Worm (Caenorhabditis elegans) whole organism, mixed stage, embryonic: Measurements from ENCODE around the gene clec-138.
A peak's percentile ranks its signal among the peaks of the same experiment; 100 is the strongest.

Source experiments
- M03D4.4 ChIP-seq: sonication (generic microtip); optimal IDR thresholded peaks from 2 replicates; lab custom pipeline; 2017; ENCODE audit warnings: mild to moderate bottlenecking, missing genetic modification characterization, missing compliant biosample characterization
- bed-3 ChIP-seq: fragments of 200-800 bp; sonication (Bioruptor generic); optimal IDR thresholded peaks from 3 replicates; lab custom pipeline; 2018; ENCODE audit warnings: mild to moderate bottlenecking, missing genetic modification characterization, moderate library complexity, missing compliant biosample characterization
- blmp-1 ChIP-seq: fragments of 150-350 bp; optimal IDR thresholded peaks from 2 replicates; lab custom pipeline; 2014; ENCODE audit warnings: missing biosample characterization, missing genetic modification characterization
- ceh-39 ChIP-seq: fragments of 150-350 bp; optimal IDR thresholded peaks from 2 replicates; lab custom pipeline; 2014; ENCODE audit warnings: missing biosample characterization, missing genetic modification characterization
- ceh-43 ChIP-seq: fragments of 200-800 bp; sonication (Bioruptor generic); optimal IDR thresholded peaks from 2 replicates; lab custom pipeline; 2018; ENCODE audit warnings: mild to moderate bottlenecking, missing genetic modification characterization, moderate library complexity, missing compliant biosample characterization
- ceh-83 ChIP-seq: fragments of 200-800 bp; sonication (Bioruptor generic); optimal IDR thresholded peaks from 2 replicates; lab custom pipeline; 2018; ENCODE audit warnings: mild to moderate bottlenecking, missing genetic modification characterization, missing compliant biosample characterization
- ces-1 ChIP-seq: fragments of 150-350 bp; optimal IDR thresholded peaks from 2 replicates; lab custom pipeline; 2014; ENCODE audit warnings: missing biosample characterization, missing genetic modification reagents, missing genetic modification characterization
- cnd-1 ChIP-seq: fragments of 200-800 bp; sonication (Bioruptor generic); optimal IDR thresholded peaks from 2 replicates; lab custom pipeline; 2018; ENCODE audit warnings: mild to moderate bottlenecking, missing genetic modification characterization, missing compliant biosample characterization
- drap-1 ChIP-seq: fragments of 200-800 bp; sonication (Bioruptor generic); optimal IDR thresholded peaks from 3 replicates; lab custom pipeline; 2018; ENCODE audit warnings: mild to moderate bottlenecking, missing genetic modification characterization, missing compliant biosample characterization
- elt-1 ChIP-seq: sonication (generic microtip); optimal IDR thresholded peaks from 2 replicates; lab custom pipeline; 2017; ENCODE audit warnings: missing genetic modification characterization, mild to moderate bottlenecking, missing compliant biosample characterization, antibody characterized with exemption, moderate library complexity, borderline replicate concordance; ENCODE audit not compliant: insufficient read depth
- elt-3 ChIP-seq: fragments of 150-350 bp; optimal IDR thresholded peaks from 2 replicates; lab custom pipeline; 2014; ENCODE audit warnings: missing biosample characterization, missing genetic modification characterization
- flh-1 ChIP-seq: fragments of 200-800 bp; sonication (Bioruptor generic); optimal IDR thresholded peaks from 2 replicates; lab custom pipeline; 2018; ENCODE audit warnings: mild to moderate bottlenecking, missing genetic modification characterization, moderate library complexity, missing compliant biosample characterization
- ham-2 ChIP-seq: fragments of 200-800 bp; sonication (Bioruptor generic); optimal IDR thresholded peaks from 2 replicates; lab custom pipeline; 2018; ENCODE audit warnings: mild to moderate bottlenecking, missing genetic modification characterization, missing compliant biosample characterization
- hlh-1 ChIP-seq: fragments of 150-350 bp; optimal IDR thresholded peaks from 2 replicates; lab custom pipeline; 2014; ENCODE audit warnings: missing biosample characterization, missing genetic modification reagents, missing genetic modification characterization
- lin-13 ChIP-seq: fragments of 150-350 bp; optimal IDR thresholded peaks from 2 replicates; lab custom pipeline; 2014; ENCODE audit warnings: missing biosample characterization, missing genetic modification characterization
- lin-32 ChIP-seq: fragments of 200-800 bp; sonication (Bioruptor generic); optimal IDR thresholded peaks from 2 replicates; lab custom pipeline; 2018; ENCODE audit warnings: mild to moderate bottlenecking, missing genetic modification characterization, missing compliant biosample characterization
- lsy-2 ChIP-seq: fragments of 150-350 bp; optimal IDR thresholded peaks from 2 replicates; lab custom pipeline; 2014; ENCODE audit warnings: missing biosample characterization, missing genetic modification characterization
- mab-5 ChIP-seq: fragments of 150-350 bp; optimal IDR thresholded peaks from 2 replicates; lab custom pipeline; 2014; ENCODE audit warnings: missing biosample characterization, missing genetic modification characterization
- mep-1 ChIP-seq: fragments of 150-350 bp; optimal IDR thresholded peaks from 2 replicates; lab custom pipeline; 2017; ENCODE audit warnings: missing biosample characterization, missing genetic modification reagents, missing genetic modification characterization, inconsistent platforms
- mls-2 ChIP-seq: sonication (generic microtip); optimal IDR thresholded peaks from 2 replicates; lab custom pipeline; 2016; ENCODE audit warnings: mild to moderate bottlenecking, missing genetic modification characterization, moderate library complexity, missing compliant biosample characterization
- nhr-12 ChIP-seq: fragments of 150-350 bp; optimal IDR thresholded peaks from 2 replicates; lab custom pipeline; 2014; ENCODE audit warnings: missing biosample characterization, missing genetic modification characterization
- nhr-2 ChIP-seq: fragments of 150-350 bp; optimal IDR thresholded peaks from 2 replicates; lab custom pipeline; 2014; ENCODE audit warnings: missing biosample characterization, missing genetic modification characterization
- nhr-237 ChIP-seq: fragments of 150-350 bp; optimal IDR thresholded peaks from 2 replicates; lab custom pipeline; 2014; ENCODE audit warnings: missing biosample characterization, missing genetic modification characterization
- nhr-28 ChIP-seq: fragments of 150-350 bp; optimal IDR thresholded peaks from 2 replicates; lab custom pipeline; 2014; ENCODE audit warnings: missing biosample characterization, missing genetic modification characterization
- nhr-76 ChIP-seq: sonication (generic microtip); optimal IDR thresholded peaks from 2 replicates; lab custom pipeline; 2017; ENCODE audit warnings: missing biosample characterization, missing genetic modification characterization
- pha-4 ChIP-seq: fragments of 150-350 bp; optimal IDR thresholded peaks from 2 replicates; lab custom pipeline; 2018; ENCODE audit warnings: missing biosample characterization, missing genetic modification reagents, missing genetic modification characterization
- sem-2 ChIP-seq: fragments of 200-800 bp; sonication (Bioruptor generic); optimal IDR thresholded peaks from 2 replicates; lab custom pipeline; 2018; ENCODE audit warnings: mild to moderate bottlenecking, missing genetic modification characterization, missing compliant biosample characterization
- snpc-4 ChIP-seq: fragments of 150-350 bp; optimal IDR thresholded peaks from 2 replicates; lab custom pipeline; 2014; ENCODE audit warnings: missing biosample characterization, missing genetic modification characterization
- sptf-1 ChIP-seq: sonication (generic microtip); optimal IDR thresholded peaks from 2 replicates; lab custom pipeline; 2017; ENCODE audit warnings: mild to moderate bottlenecking, missing genetic modification characterization, moderate library complexity, missing compliant biosample characterization
- tbx-8 ChIP-seq: fragments of 200-800 bp; sonication (Bioruptor generic); optimal IDR thresholded peaks from 2 replicates; lab custom pipeline; 2018; ENCODE audit warnings: mild to moderate bottlenecking, missing genetic modification characterization, moderate library complexity, missing compliant biosample characterization
- unc-120 ChIP-seq: sonication (generic microtip); optimal IDR thresholded peaks from 2 replicates; lab custom pipeline; 2017; ENCODE audit warnings: missing genetic modification characterization, missing compliant biosample characterization; ENCODE audit not compliant: poor library complexity, severe bottlenecking
- unc-39 ChIP-seq: fragments of 150-350 bp; optimal IDR thresholded peaks from 2 replicates; lab custom pipeline; 2014; ENCODE audit warnings: missing biosample characterization, missing genetic modification characterization
- unc-62 ChIP-seq: fragments of 150-350 bp; optimal IDR thresholded peaks from 2 replicates; lab custom pipeline; 2014; ENCODE audit warnings: missing biosample characterization, missing genetic modification reagents, missing genetic modification characterization
- zip-8 ChIP-seq: fragments of 150-350 bp; optimal IDR thresholded peaks from 2 replicates; lab custom pipeline; 2014; ENCODE audit warnings: missing biosample characterization, missing genetic modification characterization
- ztf-11 ChIP-seq: fragments of 150-350 bp; optimal IDR thresholded peaks from 2 replicates; lab custom pipeline; 2014; ENCODE audit warnings: missing biosample characterization, missing genetic modification characterization

The clec-138 gene

DNA sequence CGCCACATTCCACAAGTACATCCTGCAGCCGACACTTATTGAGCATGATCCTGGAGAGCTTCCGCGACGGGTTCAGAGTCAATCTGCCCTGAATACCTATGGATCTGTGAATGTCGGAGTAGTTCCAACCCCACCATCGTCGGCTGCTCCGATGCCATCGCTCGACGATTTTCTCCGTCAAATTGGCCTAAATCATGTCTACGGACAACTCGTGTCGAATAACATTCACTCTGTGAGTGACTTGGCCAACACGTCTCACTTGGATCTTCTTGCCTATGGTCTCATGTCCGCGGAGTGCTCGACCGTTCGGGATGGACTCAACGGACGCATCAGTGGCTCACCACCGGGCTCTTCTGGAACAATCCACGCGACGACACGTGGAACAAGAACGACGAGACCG is 29.5 kb downstream of the clec-138 start:
- TF ChIP-seq ceh-43 (GFP tag; lab: Kevin White, UChicago) (no peak), tbx-8 (GFP tag; lab: Kevin White, UChicago) (no peak), zip-8 (tag; lab: Kevin White, UChicago) (no peak), bed-3 (GFP tag; lab: Kevin White, UChicago) (no peak), nhr-237 (tag; lab: Kevin White, UChicago) (no peak), snpc-4 (tag; lab: Kevin White, UChicago) (no peak), unc-39 (tag; lab: Kevin White, UChicago) (no peak)

DNA sequence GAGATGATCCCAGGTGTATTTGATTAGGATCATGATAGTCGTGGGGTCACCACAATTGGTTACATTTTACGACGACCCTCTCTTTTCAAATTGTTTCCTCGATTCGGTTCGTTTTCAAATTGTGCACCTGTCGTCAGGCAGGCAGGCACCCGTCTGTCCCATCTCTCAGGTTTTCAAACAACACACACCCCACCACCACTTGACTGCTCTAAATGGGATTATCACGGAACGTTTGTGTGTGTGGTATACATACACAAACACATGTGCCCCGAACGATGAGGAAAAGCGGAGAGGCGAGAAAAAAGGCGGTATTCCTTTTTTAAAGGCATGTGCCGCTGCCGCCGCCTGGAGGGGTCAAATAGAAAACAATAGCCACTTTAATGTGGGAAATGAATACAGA is 34.3 kb downstream of the clec-138 start:
- TF ChIP-seq elt-1 (no peak), lin-13 (tag; lab: Kevin White, UChicago) (no peak), blmp-1 (tag; lab: Kevin White, UChicago) (no peak), cnd-1 (peak; percentile 5), elt-3 (tag; lab: Kevin White, UChicago) (no peak), zip-8 (tag; lab: Kevin White, UChicago) (no peak), snpc-4 (tag; lab: Kevin White, UChicago) (no peak), sem-2 (GFP tag; lab: Kevin White, UChicago) (peak; percentile 3), unc-120 (tag; lab: Kevin White, UChicago) (no peak), M03D4.4 (no peak), pha-4 (tag; lab: Kevin White, UChicago) (no peak), sptf-1 (tag; lab: Kevin White, UChicago) (peak; percentile 13), ham-2 (GFP tag; lab: Kevin White, UChicago) (peak; percentile 38), nhr-2 (tag; lab: Kevin White, UChicago) (peak; percentile 49), flh-1 (GFP tag; lab: Kevin White, UChicago) (no peak), mep-1 (tag; lab: Kevin White, UChicago) (no peak), mls-2 (tag; lab: Kevin White, UChicago) (no peak), ces-1 (peak; percentile 48), unc-39 (tag; lab: Kevin White, UChicago) (no peak), hlh-1 (no peak), mab-5 (tag; lab: Kevin White, UChicago) (no peak), ceh-39 (tag; lab: Kevin White, UChicago) (no peak), tbx-8 (GFP tag; lab: Kevin White, UChicago) (no peak), lsy-2 (tag; lab: Kevin White, UChicago) (no peak), unc-62 (GFP tag; lab: Kevin White, UChicago) (no peak), ztf-11 (peak; percentile 59), bed-3 (GFP tag; lab: Kevin White, UChicago) (no peak), lin-32 (GFP tag; lab: Kevin White, UChicago) (peak; percentile 97), nhr-76 (tag; lab: Kevin White, UChicago) (no peak), ceh-83 (GFP tag; lab: Kevin White, UChicago) (no peak), drap-1 (no peak), ceh-43 (GFP tag; lab: Kevin White, UChicago) (no peak), nhr-237 (tag; lab: Kevin White, UChicago) (no peak), nhr-28 (tag; lab: Kevin White, UChicago) (no peak), nhr-12 (tag; lab: Kevin White, UChicago) (no peak)

DNA sequence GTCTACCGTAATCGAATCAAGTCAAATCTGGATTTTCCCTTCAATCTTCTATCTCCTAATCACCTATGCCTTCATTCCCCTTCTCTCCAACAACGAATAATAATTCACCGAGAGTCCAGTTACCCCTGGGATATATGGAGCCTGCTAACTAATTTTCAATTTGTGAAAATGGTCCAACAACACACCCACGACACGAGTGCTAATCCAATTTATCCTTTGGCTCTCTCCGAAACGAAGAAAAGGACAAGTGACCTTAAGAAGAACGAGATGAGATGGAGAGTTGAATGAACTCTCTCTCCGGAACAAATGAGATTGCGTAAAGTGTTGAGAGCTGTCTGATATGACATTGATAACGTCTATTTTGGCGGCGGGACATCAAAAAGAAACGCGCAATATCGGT is 35.3 kb downstream of the clec-138 start:
- TF ChIP-seq flh-1 (GFP tag; lab: Kevin White, UChicago) (no peak), bed-3 (GFP tag; lab: Kevin White, UChicago) (no peak), zip-8 (tag; lab: Kevin White, UChicago) (no peak), ces-1 (peak; percentile 99), nhr-2 (tag; lab: Kevin White, UChicago) (no peak), mab-5 (tag; lab: Kevin White, UChicago) (no peak), ceh-39 (tag; lab: Kevin White, UChicago) (no peak), cnd-1 (no peak)
- TF ChIP-seq, all 35 proteins: peak for 1
